Worm (Caenorhabditis elegans) whole organism, mixed stage, embryonic: ENCODE results near the gene Y66D12A.16.

Experiments used
- elt-1 ChIP-seq: sonication (generic microtip); optimal IDR thresholded peaks from 2 replicates; lab custom pipeline; 2017; ENCODE audit warnings: missing genetic modification characterization, mild to moderate bottlenecking, missing compliant biosample characterization, antibody characterized with exemption, moderate library complexity, borderline replicate concordance; ENCODE audit not compliant: insufficient read depth
- unc-120 ChIP-seq: sonication (generic microtip); optimal IDR thresholded peaks from 2 replicates; lab custom pipeline; 2017; ENCODE audit warnings: missing genetic modification characterization, missing compliant biosample characterization; ENCODE audit not compliant: poor library complexity, severe bottlenecking

DNA sequence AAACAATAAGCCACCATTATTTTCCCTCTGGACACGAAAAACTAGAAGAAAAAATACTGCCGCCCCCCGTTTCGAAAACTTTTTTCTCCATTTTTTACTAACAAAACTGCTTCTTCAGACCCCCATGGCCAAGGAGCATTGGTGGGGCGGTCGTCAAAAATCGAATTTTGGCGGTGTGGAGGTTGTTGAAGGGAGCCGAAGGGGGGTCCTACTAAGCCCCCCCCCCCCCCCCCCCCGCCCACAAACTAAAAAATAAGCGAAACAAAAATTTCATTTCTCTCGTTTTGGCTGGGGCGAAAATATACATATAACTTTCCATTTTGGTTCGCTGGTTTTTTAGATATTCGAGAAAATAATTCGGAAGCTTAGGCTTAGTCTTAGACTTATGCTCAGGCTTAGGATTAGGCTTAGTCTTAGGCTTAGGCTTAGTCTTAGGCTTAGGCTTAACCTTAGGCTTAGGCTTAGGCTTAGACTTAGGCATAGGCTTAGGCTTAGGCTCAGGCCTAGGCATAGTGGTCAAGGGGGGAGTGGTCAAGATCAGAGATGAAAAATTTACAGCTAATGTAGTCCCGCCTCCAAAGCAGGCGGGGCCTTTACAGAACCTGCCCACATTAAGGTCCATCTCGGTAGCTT, 48.6 kb upstream of the Y66D12A.16 start:
- TF ChIP-seq unc-120 (no peak), elt-1 (tag; lab: Kevin White, UChicago) (no peak)
